Fruit fly (Drosophila melanogaster) whole organism, prepupa: Measurements from ENCODE around the gene CG13113.
A peak's percentile ranks its signal among the peaks of the same experiment; 100 is the strongest.

ENCODE experiments used
- Blimp-1 ChIP-seq: fragments of 200-800 bp; sonication (Bioruptor generic); optimal IDR thresholded peaks from 3 replicates; lab custom pipeline; 2017; ENCODE audit warnings: missing biosample characterization, missing genetic modification characterization, mild to moderate bottlenecking, moderate library complexity, missing genetic modification reagents
- CG10631 ChIP-seq: fragments of 200-800 bp; sonication (Bioruptor generic); optimal IDR thresholded peaks from 2 replicates; lab custom pipeline; 2016; ENCODE audit warnings: missing biosample characterization, missing genetic modification characterization
- CG10669 ChIP-seq: fragments of 200-800 bp; sonication (Bioruptor generic); optimal IDR thresholded peaks from 3 replicates; lab custom pipeline; 2018; ENCODE audit warnings: missing biosample characterization, mild to moderate bottlenecking, missing genetic modification characterization, moderate library complexity
- CG11294 ChIP-seq: fragments of 200-800 bp; sonication (Bioruptor generic); IDR thresholded peaks from 2 replicates; pipeline ENCODE4 v1.3.6; 2022; ENCODE audit warnings: missing biosample characterization, missing genetic modification characterization
- CG11902 ChIP-seq: fragments of 200-800 bp; sonication (Bioruptor generic); optimal IDR thresholded peaks from 3 replicates; lab custom pipeline; 2016; ENCODE audit warnings: missing biosample characterization, missing genetic modification characterization
- CG15336 ChIP-seq: fragments of 200-800 bp; sonication (Bioruptor generic); IDR thresholded peaks from 2 replicates; pipeline ENCODE4 v1.3.6; 2022; ENCODE audit warnings: missing biosample characterization, missing genetic modification characterization
- CG1621 ChIP-seq: fragments of 200-800 bp; sonication (Bioruptor generic); optimal IDR thresholded peaks from 3 replicates; lab custom pipeline; 2018; ENCODE audit warnings: missing biosample characterization, mild to moderate bottlenecking, missing genetic modification characterization
- CG3032 ChIP-seq: fragments of 200-800 bp; optimal IDR thresholded peaks from 2 replicates; lab custom pipeline; 2019; ENCODE audit warnings: missing biosample characterization, mild to moderate bottlenecking, missing genetic modification characterization, moderate library complexity
- CG31627 ChIP-seq: fragments of 200-800 bp; sonication (Bioruptor generic); optimal IDR thresholded peaks from 3 replicates; lab custom pipeline; 2016; ENCODE audit warnings: missing biosample characterization, missing genetic modification characterization
- CG34406 ChIP-seq: fragments of 200-800 bp; sonication (Bioruptor generic); optimal IDR thresholded peaks from 3 replicates; lab custom pipeline; 2016; ENCODE audit warnings: missing biosample characterization, missing genetic modification characterization
- CG3919 ChIP-seq: fragments of 200-800 bp; sonication (Bioruptor generic); optimal IDR thresholded peaks from 3 replicates; lab custom pipeline; 2016; ENCODE audit warnings: missing biosample characterization, missing genetic modification characterization
- CG4318 ChIP-seq: fragments of 200-800 bp; sonication (Bioruptor generic); optimal IDR thresholded peaks from 3 replicates; lab custom pipeline; 2017; ENCODE audit warnings: missing biosample characterization, mild to moderate bottlenecking, missing genetic modification characterization
- CG6163 ChIP-seq: fragments of 200-800 bp; sonication (Bioruptor generic); IDR thresholded peaks from 3 replicates; pipeline ENCODE4 v1.3.6; 2022; ENCODE audit warnings: missing biosample characterization, missing genetic modification characterization
- CG6792 ChIP-seq: fragments of 200-800 bp; sonication (Bioruptor generic); optimal IDR thresholded peaks from 3 replicates; lab custom pipeline; 2016; ENCODE audit warnings: missing biosample characterization, missing genetic modification characterization
- CG6808 ChIP-seq: fragments of 200-800 bp; sonication (Bioruptor generic); optimal IDR thresholded peaks from 3 replicates; lab custom pipeline; 2017; ENCODE audit warnings: missing biosample characterization, missing genetic modification characterization, mild to moderate bottlenecking, moderate library complexity, missing genetic modification reagents
- CG6854 ChIP-seq: fragments of 200-800 bp; sonication (Bioruptor generic); optimal IDR thresholded peaks from 2 replicates; lab custom pipeline; 2017; ENCODE audit warnings: missing biosample characterization, mild to moderate bottlenecking, missing genetic modification characterization
- CG7368 ChIP-seq: fragments of 200-800 bp; sonication (Bioruptor generic); optimal IDR thresholded peaks from 3 replicates; lab custom pipeline; 2016; ENCODE audit warnings: missing biosample characterization, missing genetic modification characterization
- CG8119 ChIP-seq: fragments of 200-800 bp; sonication (Bioruptor generic); IDR thresholded peaks from 3 replicates; pipeline ENCODE4 v1.3.6; 2022; ENCODE audit warnings: missing biosample characterization, missing genetic modification characterization
- CG8632 ChIP-seq: fragments of 200-800 bp; sonication (Bioruptor generic); optimal IDR thresholded peaks from 3 replicates; lab custom pipeline; 2016; ENCODE audit warnings: missing biosample characterization, missing genetic modification characterization
- CG9139 ChIP-seq: fragments of 200-800 bp; sonication (Bioruptor generic); optimal IDR thresholded peaks from 3 replicates; lab custom pipeline; 2017; ENCODE audit warnings: missing biosample characterization, mild to moderate bottlenecking, missing genetic modification characterization
- Eip75B ChIP-seq: fragments of 200-800 bp; sonication (Bioruptor generic); optimal IDR thresholded peaks from 3 replicates; lab custom pipeline; 2016; ENCODE audit warnings: missing biosample characterization, missing genetic modification characterization
- Eip78C ChIP-seq: fragments of 200-800 bp; sonication (Bioruptor generic); peaks from one replicate; lab custom pipeline; 2016; ENCODE audit warnings: missing biosample characterization, missing genetic modification characterization
- Eip93F ChIP-seq: fragments of 200-800 bp; sonication (Bioruptor generic); optimal IDR thresholded peaks from 2 replicates; lab custom pipeline; 2016; ENCODE audit warnings: missing biosample characterization, mild to moderate bottlenecking, missing genetic modification characterization
- Ets21C ChIP-seq: fragments of 200-800 bp; sonication (Bioruptor generic); optimal IDR thresholded peaks from 3 replicates; lab custom pipeline; 2016; ENCODE audit warnings: missing biosample characterization, missing genetic modification characterization
- Ets96B ChIP-seq: fragments of 200-800 bp; optimal IDR thresholded peaks from 2 replicates; lab custom pipeline; 2019; ENCODE audit warnings: missing biosample characterization, mild to moderate bottlenecking, missing genetic modification characterization, moderate library complexity
- Gug ChIP-seq: fragments of 200-800 bp; sonication (Bioruptor generic); IDR thresholded peaks from 2 replicates; pipeline ENCODE4 v1.3.6; 2022; ENCODE audit warnings: missing biosample characterization, missing genetic modification characterization
- Hr4 ChIP-seq: fragments of 200-800 bp; sonication (Bioruptor generic); optimal IDR thresholded peaks from 3 replicates; lab custom pipeline; 2016; ENCODE audit warnings: missing biosample characterization, missing genetic modification characterization
- Lpt ChIP-seq: fragments of 200-800 bp; sonication (Bioruptor generic); optimal IDR thresholded peaks from 3 replicates; lab custom pipeline; 2016; ENCODE audit warnings: missing biosample characterization, missing genetic modification characterization
- OdsH ChIP-seq: fragments of 200-800 bp; sonication (Bioruptor generic); optimal IDR thresholded peaks from 3 replicates; lab custom pipeline; 2016; ENCODE audit warnings: missing biosample characterization, missing genetic modification characterization
- Smox ChIP-seq: fragments of 200-800 bp; sonication (Bioruptor generic); optimal IDR thresholded peaks from 3 replicates; lab custom pipeline; 2016; ENCODE audit warnings: missing biosample characterization, missing genetic modification characterization
- Sox102F ChIP-seq: fragments of 200-800 bp; sonication (Bioruptor generic); optimal IDR thresholded peaks from 2 replicates; lab custom pipeline; 2016; ENCODE audit warnings: missing biosample characterization, mild to moderate bottlenecking, missing genetic modification characterization
- Sox14 ChIP-seq: fragments of 200-800 bp; sonication (Bioruptor generic); optimal IDR thresholded peaks from 3 replicates; lab custom pipeline; 2016; ENCODE audit warnings: missing biosample characterization, missing genetic modification characterization
- achi ChIP-seq: fragments of 200-800 bp; sonication (Bioruptor generic); optimal IDR thresholded peaks from 3 replicates; lab custom pipeline; 2016; ENCODE audit warnings: missing biosample characterization, missing genetic modification characterization
- acj6 ChIP-seq: fragments of 200-800 bp; sonication (Bioruptor generic); optimal IDR thresholded peaks from 3 replicates; lab custom pipeline; 2016; ENCODE audit warnings: missing biosample characterization, missing genetic modification characterization
- dac ChIP-seq: fragments of 200-800 bp; sonication (Bioruptor generic); optimal IDR thresholded peaks from 2 replicates; lab custom pipeline; 2017; ENCODE audit warnings: missing biosample characterization, mild to moderate bottlenecking, missing genetic modification characterization
- dsx ChIP-seq: fragments of 200-800 bp; optimal IDR thresholded peaks from 3 replicates; lab custom pipeline; 2019; ENCODE audit warnings: missing biosample characterization, mild to moderate bottlenecking, missing genetic modification characterization, moderate library complexity; ENCODE audit not compliant: poor library complexity, severe bottlenecking
- eg ChIP-seq: fragments of 200-800 bp; sonication (Bioruptor generic); IDR thresholded peaks from 3 replicates; pipeline ENCODE4 v1.3.6; 2022; ENCODE audit warnings: missing biosample characterization, missing genetic modification characterization
- fd59A ChIP-seq: fragments of 200-800 bp; sonication (Bioruptor generic); optimal IDR thresholded peaks from 2 replicates; lab custom pipeline; 2017; ENCODE audit warnings: missing biosample characterization, mild to moderate bottlenecking, missing genetic modification characterization, missing genetic modification reagents
- fd85E ChIP-seq: fragments of 200-800 bp; sonication (Bioruptor generic); optimal IDR thresholded peaks from 3 replicates; lab custom pipeline; 2016; ENCODE audit warnings: missing biosample characterization, missing genetic modification characterization
- fkh ChIP-seq: fragments of 200-800 bp; sonication (Bioruptor generic); optimal IDR thresholded peaks from 3 replicates; lab custom pipeline; 2017; ENCODE audit warnings: missing biosample characterization, mild to moderate bottlenecking, missing genetic modification characterization, moderate library complexity
- lz ChIP-seq: fragments of 200-800 bp; sonication (Bioruptor generic); optimal IDR thresholded peaks from 3 replicates; lab custom pipeline; 2016; ENCODE audit warnings: missing biosample characterization, missing genetic modification characterization
- pdm3 ChIP-seq: fragments of 200-800 bp; sonication (Bioruptor generic); optimal IDR thresholded peaks from 3 replicates; lab custom pipeline; 2016; ENCODE audit warnings: missing biosample characterization, missing genetic modification characterization
- salr ChIP-seq, 2 experiments: fragments of 200-800 bp; sonication (Bioruptor generic); optimal IDR thresholded peaks; 3 replicates each; lab custom pipeline; 2016 to 2018; ENCODE audit warnings: missing biosample characterization in 2 of 2, missing genetic modification characterization in 2 of 2, mild to moderate bottlenecking in 1 of 2
- spab ChIP-seq: fragments of 200-800 bp; sonication (Bioruptor generic); optimal IDR thresholded peaks from 2 replicates; lab custom pipeline; 2017; ENCODE audit warnings: missing biosample characterization, mild to moderate bottlenecking, missing genetic modification characterization, missing genetic modification reagents
- ss ChIP-seq, 2 experiments: fragments of 200-800 bp; sonication (Bioruptor generic); optimal IDR thresholded peaks; 2 replicates in 1 of 2; 3 replicates in 1 of 2; lab custom pipeline; 2017 to 2018; ENCODE audit warnings: mild to moderate bottlenecking in 2 of 2, missing biosample characterization in 2 of 2, missing genetic modification characterization in 2 of 2, moderate library complexity in 1 of 2
- svp ChIP-seq: fragments of 200-800 bp; sonication (Bioruptor generic); peaks from one replicate; lab custom pipeline; 2016; ENCODE audit warnings: missing biosample characterization, missing genetic modification characterization
- topi ChIP-seq: fragments of 200-800 bp; sonication (Bioruptor generic); optimal IDR thresholded peaks from 3 replicates; lab custom pipeline; 2016; ENCODE audit warnings: missing biosample characterization, missing genetic modification characterization

The CG13113 gene

dm6 chr2L:9495870-9496269, 48.1 kb upstream of the CG13113 start:
- TF ChIP-seq Eip78C (GFP tag; lab: Kevin White, UChicago) (peak; percentile 40), svp (GFP tag; lab: Kevin White, UChicago) (peak; percentile 79), CG8632 (GFP tag; lab: Kevin White, UChicago) (no peak)

DNA sequence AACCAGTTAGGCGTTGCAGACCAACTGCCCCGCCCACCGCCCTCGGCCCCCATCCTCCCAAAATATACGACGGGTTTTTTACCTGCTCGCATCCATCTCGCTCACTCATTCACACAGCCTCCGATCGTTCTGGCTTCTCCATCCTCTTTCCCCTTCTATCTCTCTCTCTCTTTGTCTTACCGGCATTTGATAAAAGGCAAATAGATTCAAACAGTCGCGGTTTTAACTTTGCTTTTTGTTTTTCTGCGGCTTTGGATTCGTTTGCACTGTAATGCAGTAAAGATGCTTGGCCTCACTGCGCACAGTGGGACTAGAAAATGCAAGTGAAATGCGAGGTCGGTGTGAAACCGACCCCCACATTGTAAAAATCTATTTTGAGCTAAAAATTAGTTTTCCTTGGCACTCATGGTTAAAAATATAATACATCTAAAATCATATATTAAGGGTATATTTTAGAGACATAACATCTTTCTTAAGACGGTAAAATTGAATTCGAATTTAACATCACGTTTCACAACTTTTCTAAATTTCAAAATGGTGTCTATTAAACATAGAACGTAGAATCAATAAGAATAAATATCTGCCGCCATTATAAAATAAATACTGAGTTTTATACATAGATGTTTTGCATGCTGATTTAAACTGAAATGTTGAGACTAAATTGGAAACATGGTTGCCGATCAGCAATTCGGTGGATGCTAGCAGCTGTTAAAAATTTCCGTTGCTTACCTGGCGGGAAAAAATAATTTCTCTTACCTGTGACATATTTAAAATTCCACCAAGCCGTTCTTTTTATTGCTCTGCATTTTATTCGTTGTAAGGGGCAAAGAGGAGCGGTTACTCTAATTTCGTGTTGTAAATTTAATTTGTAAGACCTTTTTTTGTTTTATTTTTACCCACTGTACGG, 47.3 kb upstream of the CG13113 start:
- TF ChIP-seq CG9139 (GFP tag; lab: Kevin White, UChicago) (no peak), CG34406 (peak; percentile 11), Smox (peak; percentile 73), CG8632 (GFP tag; lab: Kevin White, UChicago) (peak; percentile 6), Gug (GFP tag; lab: Robert Waterston, UW) (peak; percentile 63), ss (GFP tag; optimal IDR thresholded peaks at IDR 0.05; lab: Kevin White, UChicago) (no peak), dsx (no peak), CG3032 (peak; percentile 1), CG3919 (GFP tag; lab: Kevin White, UChicago) (peak; percentile 24), CG4318 (GFP tag; lab: Kevin White, UChicago) (peak; percentile 85), dac (GFP tag; lab: Kevin White, UChicago) (peak; percentile 41), CG1621 (tag; lab: Kevin White, UChicago) (no peak), CG11294 (GFP tag; lab: Robert Waterston, UW) (peak; percentile 48; the same call in 1 of the 2 replicates), Eip93F (GFP tag; lab: Kevin White, UChicago) (no peak), svp (GFP tag; lab: Kevin White, UChicago) (peak; percentile 90), Hr4 (GFP tag; lab: Kevin White, UChicago) (peak; percentile 61), fd59A (GFP tag; lab: Kevin White, UChicago) (peak; percentile 12), Sox14 (GFP tag; lab: Kevin White, UChicago) (peak; percentile 65), OdsH (peak; percentile 58), Ets21C (GFP tag; lab: Kevin White, UChicago) (peak; percentile 27), Sox102F (GFP tag; lab: Kevin White, UChicago) (peak; percentile 45), CG7368 (GFP tag; lab: Kevin White, UChicago) (no peak), CG31627 (GFP tag; lab: Kevin White, UChicago) (peak; percentile 68), salr (GFP tag; optimal IDR thresholded peaks at IDR 0.05; lab: Kevin White, UChicago) (peak in 1 of 2 experiments; percentile 67), Eip75B (GFP tag; lab: Kevin White, UChicago) (peak; percentile 49), CG6854 (GFP tag; lab: Kevin White, UChicago) (peak; percentile 25), fd85E (GFP tag; lab: Kevin White, UChicago) (no peak), fkh (peak; percentile 43), pdm3 (peak; percentile 52), CG8119 (GFP tag; lab: Robert Waterston, UW) (peak; percentile 52; the same call in 2 of the 3 replicates), Blimp-1 (GFP tag; lab: Kevin White, UChicago) (no peak), Eip78C (GFP tag; lab: Kevin White, UChicago) (peak; percentile 89), eg (peak; percentile 58), Lpt (peak; percentile 57), CG11902 (GFP tag; lab: Kevin White, UChicago) (no peak), acj6 (GFP tag; lab: Kevin White, UChicago) (no peak), topi (peak; percentile 61), CG6792 (peak; percentile 22), CG15336 (peak; percentile 40), CG6808 (no peak), spab (no peak), Ets96B (tag; lab: Kevin White, UChicago) (no peak), CG10669 (GFP tag; lab: Kevin White, UChicago) (no peak), lz (peak; percentile 52), achi (GFP tag; lab: Kevin White, UChicago) (peak; percentile 31), CG10631 (peak; percentile 44), CG6163 (GFP tag; lab: Robert Waterston, UW) (peak; percentile 64; the same call in 2 of the 3 replicates)
